Fruit fly (Drosophila melanogaster) whole organism, wandering third instar larva: ENCODE results near the gene CG16852.

ENCODE experiments used
- Abd-B ChIP-seq: fragments of >200 bp; optimal IDR thresholded peaks from 2 replicates; lab custom pipeline; 2017; ENCODE audit warnings: missing biosample characterization, missing genetic modification characterization
- CG32264 ChIP-seq: fragments of 200-800 bp; sonication (Bioruptor generic); optimal IDR thresholded peaks from 2 replicates; lab custom pipeline; 2016; ENCODE audit warnings: missing biosample characterization, missing genetic modification characterization
- CG9705 ChIP-seq: fragments of 200-800 bp; sonication (Bioruptor generic); optimal IDR thresholded peaks from 2 replicates; lab custom pipeline; 2018; ENCODE audit warnings: missing biosample characterization, mild to moderate bottlenecking, missing genetic modification characterization
- CrebA ChIP-seq: fragments of 200-800 bp; sonication (Bioruptor generic); optimal IDR thresholded peaks from 2 replicates; lab custom pipeline; 2016; ENCODE audit warnings: missing biosample characterization, mild to moderate bottlenecking, missing genetic modification characterization, borderline replicate concordance
- Dfd ChIP-seq: fragments of >200 bp; optimal IDR thresholded peaks from 2 replicates; lab custom pipeline; 2017; ENCODE audit warnings: missing biosample characterization, missing genetic modification characterization
- Dif ChIP-seq: fragments of 200-275, 200-300 bp; sonication (Bioruptor generic); optimal IDR thresholded peaks from 2 replicates; lab custom pipeline; 2018; ENCODE audit warnings: missing biosample characterization, missing genetic modification characterization; ENCODE audit not compliant: partially characterized antibody
- GATAd ChIP-seq: sonication (Bioruptor generic); optimal IDR thresholded peaks from 2 replicates; lab custom pipeline; 2016; ENCODE audit warnings: missing biosample characterization, missing genetic modification characterization
- HLH106 ChIP-seq: fragments of 200-800 bp; optimal IDR thresholded peaks from 3 replicates; lab custom pipeline; 2019; ENCODE audit warnings: missing biosample characterization, mild to moderate bottlenecking, missing genetic modification characterization, moderate library complexity
- Hnf4 ChIP-seq: fragments of 200-800 bp; sonication (Bioruptor generic); optimal IDR thresholded peaks from 2 replicates; lab custom pipeline; 2016; ENCODE audit warnings: missing biosample characterization, mild to moderate bottlenecking, missing genetic modification characterization
- Hr78 ChIP-seq: fragments of >200 bp; optimal IDR thresholded peaks from 2 replicates; lab custom pipeline; 2017; ENCODE audit warnings: missing biosample characterization, missing genetic modification characterization
- Hr83 ChIP-seq: fragments of 200-300 bp; sonication (Bioruptor generic); optimal IDR thresholded peaks from 2 replicates; lab custom pipeline; 2016; ENCODE audit warnings: missing biosample characterization, mild to moderate bottlenecking, missing genetic modification characterization, moderate library complexity; ENCODE audit not compliant: poor library complexity, severe bottlenecking
- Jra ChIP-seq: sonication (Bioruptor generic); optimal IDR thresholded peaks from 2 replicates; lab custom pipeline; 2016; ENCODE audit warnings: missing biosample characterization, missing genetic modification characterization
- Mio ChIP-seq: sonication (Bioruptor generic); optimal IDR thresholded peaks from 2 replicates; lab custom pipeline; 2016; ENCODE audit warnings: missing biosample characterization, missing genetic modification characterization
- Myc ChIP-seq: fragments of >200 bp; optimal IDR thresholded peaks from 2 replicates; lab custom pipeline; 2017
- N ChIP-seq: fragments of >200 bp; optimal IDR thresholded peaks from 2 replicates; lab custom pipeline; 2018; ENCODE audit warnings: missing biosample characterization, missing external identifiers, missing genetic modification characterization
- OdsH ChIP-seq: fragments of 200-800 bp; sonication (Bioruptor generic); optimal IDR thresholded peaks from 2 replicates; lab custom pipeline; 2016; ENCODE audit warnings: missing biosample characterization, mild to moderate bottlenecking, missing genetic modification characterization
- Rel ChIP-seq, 2 experiments: fragments of 200-800 bp; sonication (Bioruptor generic) in 1 of 2; optimal IDR thresholded peaks; 2 replicates in 1 of 2; 3 replicates in 1 of 2; lab custom pipeline; 2016 to 2019; ENCODE audit warnings: mild to moderate bottlenecking in 2 of 2, missing biosample characterization in 2 of 2, missing genetic modification characterization in 2 of 2, moderate library complexity in 1 of 2
- Sp1 ChIP-seq: fragments of 200-800 bp; sonication (Bioruptor generic); optimal IDR thresholded peaks from 3 replicates; lab custom pipeline; 2019; ENCODE audit warnings: missing biosample characterization, mild to moderate bottlenecking, missing genetic modification characterization, moderate library complexity
- Vsx2 ChIP-seq: fragments of 200-300, 225-300 bp; sonication (Bioruptor generic); optimal IDR thresholded peaks from 2 replicates; lab custom pipeline; 2018; ENCODE audit warnings: missing biosample characterization, missing genetic modification characterization; ENCODE audit not compliant: partially characterized antibody
- br ChIP-seq: fragments of 200-800 bp; sonication (Bioruptor generic); optimal IDR thresholded peaks from 2 replicates; lab custom pipeline; 2016; ENCODE audit warnings: missing biosample characterization, missing genetic modification characterization
- brk ChIP-seq: fragments of 200-800 bp; sonication (Bioruptor generic); optimal IDR thresholded peaks from 2 replicates; lab custom pipeline; 2016; ENCODE audit warnings: missing biosample characterization, mild to moderate bottlenecking, missing genetic modification characterization
- dl ChIP-seq, 2 experiments: fragments of 175-275, 200-275 bp in 1 of 2; fragments of 200-275 bp in 1 of 2; sonication (Bioruptor generic); optimal IDR thresholded peaks; lab custom pipeline; 2018; ENCODE audit warnings: mild to moderate bottlenecking in 2 of 2, missing biosample characterization in 2 of 2, missing genetic modification characterization in 2 of 2, moderate library complexity in 2 of 2; ENCODE audit not compliant: partially characterized antibody in 2 of 2, insufficient read depth in 1 of 2
- dmrt93B ChIP-seq: fragments of 200-800 bp; sonication (Bioruptor generic); optimal IDR thresholded peaks from 2 replicates; lab custom pipeline; 2018; ENCODE audit warnings: missing biosample characterization, mild to moderate bottlenecking, missing genetic modification characterization
- dsf ChIP-seq: sonication (Bioruptor generic); optimal IDR thresholded peaks from 2 replicates; lab custom pipeline; 2016; ENCODE audit warnings: missing biosample characterization, missing genetic modification characterization, borderline replicate concordance
- ey ChIP-seq: fragments of 200-800 bp; sonication (Bioruptor generic); optimal IDR thresholded peaks from 2 replicates; lab custom pipeline; 2016; ENCODE audit warnings: missing biosample characterization, missing genetic modification characterization
- foxo ChIP-seq, 2 experiments: fragments of 200-800 bp; sonication (Bioruptor generic); optimal IDR thresholded peaks; 2 replicates in 1 of 2; 3 replicates in 1 of 2; lab custom pipeline; 2016 to 2017; ENCODE audit warnings: missing biosample characterization in 2 of 2, missing genetic modification characterization in 2 of 2
- fru ChIP-seq: fragments of 200-800 bp; sonication (Bioruptor generic); optimal IDR thresholded peaks from 3 replicates; lab custom pipeline; 2016; ENCODE audit warnings: missing biosample characterization, mild to moderate bottlenecking, missing genetic modification characterization
- h ChIP-seq: fragments of 200-800 bp; sonication (Bioruptor generic); optimal IDR thresholded peaks from 3 replicates; lab custom pipeline; 2016; ENCODE audit warnings: missing biosample characterization, mild to moderate bottlenecking, missing genetic modification characterization
- jim ChIP-seq: fragments of 175-275, 200-325 bp; sonication (Bioruptor generic); optimal IDR thresholded peaks from 2 replicates; lab custom pipeline; 2016; ENCODE audit warnings: missing biosample characterization, mild to moderate bottlenecking, missing genetic modification characterization
- lola ChIP-seq: fragments of >200 bp; optimal IDR thresholded peaks from 2 replicates; lab custom pipeline; 2017; ENCODE audit warnings: missing biosample characterization, missing genetic modification characterization
- pan ChIP-seq: fragments of >200 bp; optimal IDR thresholded peaks from 2 replicates; lab custom pipeline; 2017
- psq ChIP-seq: fragments of 200-800 bp; sonication (Bioruptor generic); optimal IDR thresholded peaks from 3 replicates; lab custom pipeline; 2017; ENCODE audit warnings: missing biosample characterization, mild to moderate bottlenecking, missing genetic modification characterization, moderate library complexity
- rgr ChIP-seq: fragments of 200-800 bp; sonication (Bioruptor generic); optimal IDR thresholded peaks from 3 replicates; lab custom pipeline; 2016; ENCODE audit warnings: missing biosample characterization, mild to moderate bottlenecking, missing genetic modification characterization
- sage ChIP-seq: fragments of 200-800 bp; sonication (Bioruptor generic); optimal IDR thresholded peaks from 2 replicates; lab custom pipeline; 2016; ENCODE audit warnings: missing biosample characterization, mild to moderate bottlenecking, missing genetic modification characterization
- sv ChIP-seq: fragments of 200-800 bp; sonication (Bioruptor generic); optimal IDR thresholded peaks from 3 replicates; lab custom pipeline; 2016; ENCODE audit warnings: missing biosample characterization, missing genetic modification characterization
- tai ChIP-seq: sonication (Bioruptor generic); optimal IDR thresholded peaks from 2 replicates; lab custom pipeline; 2016; ENCODE audit warnings: missing biosample characterization, missing genetic modification characterization
- usp ChIP-seq: fragments of >200 bp; optimal IDR thresholded peaks from 2 replicates; lab custom pipeline; 2017; ENCODE audit warnings: missing biosample characterization, missing genetic modification characterization
- woc ChIP-seq: sonication (Bioruptor generic); optimal IDR thresholded peaks from 2 replicates; lab custom pipeline; 2016; ENCODE audit warnings: missing biosample characterization, mild to moderate bottlenecking, missing genetic modification characterization

The CG16852 gene

DNA sequence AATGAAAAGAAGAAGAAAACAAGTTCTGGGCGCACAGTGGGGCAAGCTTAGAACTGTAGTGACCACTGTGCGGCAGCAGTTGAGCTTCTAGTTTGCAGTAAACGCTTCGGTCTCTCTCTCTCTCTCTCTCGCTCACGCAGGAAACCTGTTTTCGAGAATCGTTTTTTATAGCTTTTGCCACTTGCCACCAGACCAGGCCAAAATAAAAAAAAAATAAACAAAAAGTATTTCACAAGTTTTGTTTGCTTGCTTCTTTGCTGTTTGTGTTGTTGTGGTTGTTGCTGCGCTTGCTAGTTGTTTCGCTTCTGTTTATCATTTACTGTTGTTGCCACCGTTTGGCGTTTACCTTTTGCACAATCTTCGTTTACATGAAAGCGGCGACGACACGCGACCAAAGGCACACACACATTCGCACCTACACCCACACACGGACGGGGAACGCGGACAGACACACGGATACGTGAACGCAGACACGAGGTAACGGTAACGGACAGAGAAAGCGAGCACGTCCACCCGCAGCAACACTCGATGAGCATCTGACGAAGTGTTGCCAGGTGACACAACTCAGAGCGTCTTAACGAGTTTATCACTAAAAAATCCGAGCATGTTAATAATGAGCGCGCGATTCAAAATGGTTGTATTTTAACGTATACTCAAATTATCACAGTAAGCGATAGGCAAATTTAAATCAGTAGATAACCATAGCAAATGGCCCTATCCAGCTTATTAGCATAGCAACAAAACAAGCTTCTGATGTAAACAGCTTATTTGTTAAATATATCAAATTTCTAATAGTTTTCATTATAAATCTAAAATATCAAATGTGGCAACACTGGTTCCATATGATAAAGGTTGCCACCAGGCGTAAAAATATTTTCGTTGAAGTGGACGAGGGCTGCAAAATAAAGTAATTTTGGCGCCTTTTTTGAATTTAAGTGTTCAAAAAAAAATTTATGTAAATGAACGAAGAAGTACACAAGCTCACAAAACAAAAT is 8.5 kb downstream of the CG16852 start, which contains the start of gene B4:
B4 (minus strand) TSS at position 543 of the 995 bp plus-strand sequence.
- TF ChIP-seq usp (GFP tag; lab: Kevin White, UChicago): no peak
- peak; percentile 20 for TF ChIP-seq br (GFP tag; lab: Kevin White, UChicago)
- TF ChIP-seq Mio (GFP tag; lab: Kevin White, UChicago): no peak
- no peak for TF ChIP-seq HLH106 (tag; lab: Kevin White, UChicago)
- peak; percentile 46 for TF ChIP-seq tai (GFP tag; lab: Kevin White, UChicago)
- TF ChIP-seq Hnf4 (GFP tag; lab: Kevin White, UChicago): peak; percentile 42
- no peak for TF ChIP-seq fru (GFP tag; lab: Kevin White, UChicago)
- peak; percentile 81 for TF ChIP-seq Dif (GFP tag; lab: Kevin White, UChicago)
- TF ChIP-seq jim (GFP tag; lab: Kevin White, UChicago): peak; percentile 72
- TF ChIP-seq Rel (GFP tag; optimal IDR thresholded peaks at IDR 0.05; lab: Kevin White, UChicago): no peak
- peak; percentile 20 for TF ChIP-seq Rel (tag; optimal IDR thresholded peaks at IDR 0.05; lab: Kevin White, UChicago)
- no peak for TF ChIP-seq Abd-B (GFP tag; lab: Kevin White, UChicago)
- TF ChIP-seq psq: peak; percentile 54
- peak; percentile 7 for TF ChIP-seq ey (GFP tag; lab: Kevin White, UChicago)
- TF ChIP-seq dmrt93B: no peak
- no peak for TF ChIP-seq N (GFP tag; lab: Kevin White, UChicago)
- peak; percentile 93 for TF ChIP-seq h
- TF ChIP-seq lola (GFP tag; lab: Kevin White, UChicago): no peak
- TF ChIP-seq Vsx2 (GFP tag; lab: Kevin White, UChicago): peak; percentile 61
- no peak for TF ChIP-seq CrebA (GFP tag; lab: Kevin White, UChicago)
- TF ChIP-seq sv (GFP tag; lab: Kevin White, UChicago): peak; percentile 16
- peak; percentile 32 to 36 for TF ChIP-seq dl (GFP tag; optimal IDR thresholded peaks at IDR 0.05; lab: Kevin White, UChicago; ENCODE audit: insufficient read depth in 1 of 2, partially characterized antibody in 2 of 2)
- TF ChIP-seq foxo (GFP tag; optimal IDR thresholded peaks at IDR 0.05; lab: Kevin White, UChicago): peak in 1 of 2 experiments; percentile 1
- TF ChIP-seq Sp1 (GFP tag; lab: Kevin White, UChicago): peak; percentile 30
- no peak for TF ChIP-seq dsf
- TF ChIP-seq brk (GFP tag; lab: Kevin White, UChicago): no peak
- peak; percentile 87 for TF ChIP-seq Hr83 (GFP tag; lab: Kevin White, UChicago)
- peak; percentile 70 for TF ChIP-seq Jra (GFP tag; lab: Kevin White, UChicago)
- TF ChIP-seq rgr: peak; percentile 56

DNA sequence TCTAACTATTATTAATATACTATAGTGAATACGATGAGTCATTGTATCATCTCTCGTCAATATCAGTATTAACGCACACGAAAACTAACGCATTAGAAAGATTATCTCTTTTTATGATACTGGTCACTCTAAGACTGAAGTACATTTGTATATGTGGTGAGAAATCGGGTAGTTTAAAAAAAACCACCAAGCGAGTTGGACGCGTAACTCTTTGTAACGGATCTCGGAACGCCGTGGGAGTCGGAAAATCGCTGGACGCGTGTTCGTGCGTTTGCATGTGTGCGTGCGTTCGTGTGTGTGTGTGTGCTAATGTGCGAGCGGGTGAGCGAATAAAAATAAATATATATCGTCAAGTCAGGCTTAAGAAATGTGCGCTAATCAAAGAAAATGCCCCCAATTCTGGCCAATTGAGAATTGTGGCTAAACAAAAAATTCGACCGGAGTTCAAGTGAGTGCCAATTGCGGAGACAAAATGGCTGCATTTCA is 9.5 kb downstream of the CG16852 start, which contains the start of gene kuz:
kuz (plus strand) TSS at position 167 of the 486 bp plus-strand sequence.
- no peak for TF ChIP-seq pan (lab: Kevin White, UChicago)
- peak; percentile 72 for TF ChIP-seq Dfd
- no peak for TF ChIP-seq CG32264
- no peak for TF ChIP-seq dsf
- peak; percentile 24 for TF ChIP-seq sage (GFP tag; lab: Kevin White, UChicago)
- no peak for TF ChIP-seq N (GFP tag; lab: Kevin White, UChicago)
- no peak for TF ChIP-seq ey (GFP tag; lab: Kevin White, UChicago)
- TF ChIP-seq lola (GFP tag; lab: Kevin White, UChicago): no peak
- peak; percentile 40 for TF ChIP-seq brk (GFP tag; lab: Kevin White, UChicago)
- no peak for TF ChIP-seq usp (GFP tag; lab: Kevin White, UChicago)
- TF ChIP-seq Sp1 (GFP tag; lab: Kevin White, UChicago): peak; percentile 50
- no peak for TF ChIP-seq tai (GFP tag; lab: Kevin White, UChicago)
- TF ChIP-seq Hr83 (GFP tag; lab: Kevin White, UChicago): peak; percentile 83
- TF ChIP-seq CrebA (GFP tag; lab: Kevin White, UChicago): peak; percentile 13
- peak in 1 of 2 experiments; percentile 55 for TF ChIP-seq dl (GFP tag; optimal IDR thresholded peaks at IDR 0.05; lab: Kevin White, UChicago; ENCODE audit: insufficient read depth in 1 of 2, partially characterized antibody in 2 of 2)
- no peak for TF ChIP-seq Myc (lab: Kevin White, UChicago)
- peak; percentile 59 for TF ChIP-seq Jra (GFP tag; lab: Kevin White, UChicago)
- TF ChIP-seq CG9705: no peak
- peak; percentile 86 for TF ChIP-seq Vsx2 (GFP tag; lab: Kevin White, UChicago)
- no peak for TF ChIP-seq OdsH
- peak; percentile 23 for TF ChIP-seq woc (GFP tag; lab: Kevin White, UChicago)
- no peak for TF ChIP-seq GATAd (GFP tag; lab: Kevin White, UChicago)
- TF ChIP-seq Hnf4 (GFP tag; lab: Kevin White, UChicago): peak; percentile 62
- peak in 1 of 2 experiments; percentile 19 for TF ChIP-seq foxo (GFP tag; optimal IDR thresholded peaks at IDR 0.05; lab: Kevin White, UChicago)
- peak; percentile 44 for TF ChIP-seq HLH106 (tag; lab: Kevin White, UChicago)
- no peak for TF ChIP-seq Abd-B (GFP tag; lab: Kevin White, UChicago)
- TF ChIP-seq fru (GFP tag; lab: Kevin White, UChicago): peak; percentile 30
- peak; percentile 65 for TF ChIP-seq h
- no peak for TF ChIP-seq Hr78
- TF ChIP-seq Mio (GFP tag; lab: Kevin White, UChicago): no peak
- TF ChIP-seq Rel (GFP tag; optimal IDR thresholded peaks at IDR 0.05; lab: Kevin White, UChicago): no peak
- peak; percentile 77 for TF ChIP-seq Rel (tag; optimal IDR thresholded peaks at IDR 0.05; lab: Kevin White, UChicago)
- no peak for TF ChIP-seq dmrt93B
- TF ChIP-seq rgr: no peak
- TF ChIP-seq br (GFP tag; lab: Kevin White, UChicago): peak; percentile 33
- no peak for TF ChIP-seq jim (GFP tag; lab: Kevin White, UChicago)
- TF ChIP-seq Dif (GFP tag; lab: Kevin White, UChicago): peak; percentile 32
- no peak for TF ChIP-seq psq
- TF ChIP-seq sv (GFP tag; lab: Kevin White, UChicago): no peak
